Worm (Caenorhabditis elegans): ENCODE measurements around the gene msp-50.

The msp-50 gene

ce11 chrII:5166738-5167137, 32.9 kb upstream of the msp-50 start, which contains the start of gene srb-3:
Gene srb-3 (minus strand): TSS chrII:5166838.
- TF ChIP-seq pros-1 (tag; optimal IDR thresholded peaks at IDR 0.05) (no peak), odd-2 (tag; optimal IDR thresholded peaks at IDR 0.05) (no peak), ets-4 (tag; optimal IDR thresholded peaks at IDR 0.05) (no peak), syd-9 (tag; optimal IDR thresholded peaks at IDR 0.05) (no peak), tbx-2 (tag; optimal IDR thresholded peaks at IDR 0.05) (no peak), T23F11.4 (GFP tag; optimal IDR thresholded peaks at IDR 0.05) (no peak), pha-4 (tag; optimal IDR thresholded peaks at IDR 0.05) (no peak), tbx-7 (tag; optimal IDR thresholded peaks at IDR 0.05) (no peak), elt-4 (tag; optimal IDR thresholded peaks at IDR 0.05) (no peak), K09A11.1 (tag; optimal IDR thresholded peaks at IDR 0.05; ENCODE audit: insufficient read depth) (no peak), ceh-6 (GFP tag; optimal IDR thresholded peaks at IDR 0.05) (no peak), F13H6.1 (tag; optimal IDR thresholded peaks at IDR 0.05) (no peak), sox-4 (tag; optimal IDR thresholded peaks at IDR 0.05) (no peak), ceh-9 (tag; optimal IDR thresholded peaks at IDR 0.05) (no peak)

ce11 chrII:5170932-5171331, 28.7 kb upstream of the msp-50 start, which contains the start of gene srb-1:
Gene srb-1 (minus strand): TSS chrII:5171032.
- TF ChIP-seq npax-4 (tag; optimal IDR thresholded peaks at IDR 0.05) (no peak), sdc-2 (tag; optimal IDR thresholded peaks at IDR 0.05) (no peak), elt-4 (tag; optimal IDR thresholded peaks at IDR 0.05) (no peak), unc-55 (GFP tag; optimal IDR thresholded peaks at IDR 0.05) (no peak), pros-1 (tag; optimal IDR thresholded peaks at IDR 0.05) (no peak)

ce11 chrII:5171610-5172009, 28.0 kb upstream of the msp-50 start, which contains the start of gene C27D6.15:
Gene C27D6.15 (plus strand): TSS chrII:5171910.
- no peak for TF ChIP-seq pha-2 (tag; optimal IDR thresholded peaks at IDR 0.05)
- TF ChIP-seq lin-11 (tag; optimal IDR thresholded peaks at IDR 0.05), result no peak
- TF ChIP-seq K02D7.2 (tag; optimal IDR thresholded peaks at IDR 0.05), result no peak
- no peak for TF ChIP-seq tbx-7 (tag; optimal IDR thresholded peaks at IDR 0.05)
- TF ChIP-seq Y22D7AL.16 (tag; optimal IDR thresholded peaks at IDR 0.05), result no peak
- no peak for TF ChIP-seq mec-3 (tag; optimal IDR thresholded peaks at IDR 0.05; ENCODE audit: borderline replicate concordance)
- TF ChIP-seq fkh-10 (GFP tag; optimal IDR thresholded peaks at IDR 0.05), result no peak
- TF ChIP-seq npax-4 (tag; optimal IDR thresholded peaks at IDR 0.05), result no peak
- no peak for TF ChIP-seq pat-9 (tag; optimal IDR thresholded peaks at IDR 0.05)

- no peak for TF ChIP-seq tbx-2 (tag; optimal IDR thresholded peaks at IDR 0.05)
- no peak for TF ChIP-seq hlh-6 (tag; optimal IDR thresholded peaks at IDR 0.05)
- TF ChIP-seq ztf-16 (tag; optimal IDR thresholded peaks at IDR 0.05), result no peak
- no peak for TF ChIP-seq npax-4 (tag; optimal IDR thresholded peaks at IDR 0.05)
- TF ChIP-seq fkh-6 (tag; optimal IDR thresholded peaks at IDR 0.05), result no peak
- no peak for TF ChIP-seq lim-6 (tag; optimal IDR thresholded peaks at IDR 0.05)
- TF ChIP-seq ceh-18 (tag; optimal IDR thresholded peaks at IDR 0.05), result no peak
- TF ChIP-seq sox-2 (GFP tag; IDR thresholded peaks at IDR 0.05), result no peak
- no peak for TF ChIP-seq hlh-30 (tag; optimal IDR thresholded peaks at IDR 0.05; ENCODE audit: insufficient read depth)
- TF ChIP-seq Y22D7AL.16 (tag; optimal IDR thresholded peaks at IDR 0.05), result no peak
- no peak for TF ChIP-seq hlh-13 (GFP tag; optimal IDR thresholded peaks at IDR 0.05)
- TF ChIP-seq ttx-3 (tag; optimal IDR thresholded peaks at IDR 0.05), result no peak
- no peak for TF ChIP-seq ama-1 (optimal IDR thresholded peaks at IDR 0.05)
- TF ChIP-seq ceh-9 (tag; optimal IDR thresholded peaks at IDR 0.05), result no peak
- no peak for TF ChIP-seq pros-1 (tag; optimal IDR thresholded peaks at IDR 0.05)
- TF ChIP-seq ceh-19 (GFP tag; optimal IDR thresholded peaks at IDR 0.05), result no peak
Measured at ce11 chrII:5172451-5172850, 27.1 kb upstream of the msp-50 start, which contains the start of gene C27D6.1. Gene C27D6.1 (plus strand): TSS chrII:5172751.

- TF ChIP-seq K09A11.1 (tag; optimal IDR thresholded peaks at IDR 0.05; ENCODE audit: insufficient read depth) (no peak), che-1 (tag; optimal IDR thresholded peaks at IDR 0.05) (no peak), ama-1 (optimal IDR thresholded peaks at IDR 0.05) (no peak), fkh-6 (tag; optimal IDR thresholded peaks at IDR 0.05) (no peak), pag-3 (tag; optimal IDR thresholded peaks at IDR 0.05; ENCODE audit: borderline replicate concordance) (no peak), unc-3 (GFP tag; conservative IDR thresholded peaks at IDR 0.05) (no peak), unc-3 (tag; optimal IDR thresholded peaks at IDR 0.05) (no peak), hlh-13 (GFP tag; optimal IDR thresholded peaks at IDR 0.05) (no peak), eyg-1 (tag; optimal IDR thresholded peaks at IDR 0.05) (no peak), nhr-11 (tag; optimal IDR thresholded peaks at IDR 0.05) (no peak), ceh-34 (tag; optimal IDR thresholded peaks at IDR 0.05) (no peak)
Measured at ce11 chrII:5174370-5174769, 25.2 kb upstream of the msp-50 start, which contains the start of gene C27D6.3. Gene C27D6.3 (minus strand): TSS chrII:5174470.
